Worm (Caenorhabditis elegans): ENCODE data around the gene F11G11.13.

F11G11.13 gene

DNA sequence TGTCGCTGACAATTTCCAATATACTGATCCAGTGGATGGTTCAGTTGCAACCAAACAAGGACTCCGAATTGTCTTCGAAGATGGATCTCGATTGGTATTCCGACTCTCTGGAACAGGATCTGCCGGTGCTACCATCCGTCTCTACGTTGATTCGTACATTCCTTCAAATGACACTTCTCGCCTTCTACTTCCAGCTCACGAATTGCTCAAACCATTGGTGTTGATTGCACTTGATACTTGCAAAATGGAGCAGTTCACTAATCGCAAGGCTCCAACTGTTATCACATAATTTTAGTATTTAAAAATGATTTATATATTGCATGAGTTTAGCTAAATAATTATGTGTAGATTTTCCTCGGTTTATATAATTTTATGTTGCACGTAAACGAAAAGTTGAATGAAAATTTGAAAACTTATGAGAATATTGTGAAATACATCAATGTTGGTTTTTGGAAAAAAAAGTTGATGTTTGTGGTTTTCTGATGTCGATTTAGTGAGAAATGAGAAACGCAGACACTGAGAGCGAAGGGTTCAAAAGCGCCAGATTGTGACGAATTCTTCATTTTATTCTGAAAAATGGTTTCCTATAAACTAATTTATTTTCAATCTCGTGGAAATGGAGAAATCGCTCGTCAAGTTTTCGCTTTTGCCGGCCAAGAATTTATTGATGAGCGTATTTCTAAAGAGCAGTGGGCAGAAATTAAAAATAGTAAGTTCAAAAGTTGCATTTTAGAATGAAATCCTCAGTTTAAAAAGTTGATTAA, 15.2 kb upstream of the F11G11.13 start, which contains the start of gene gst-9 (continued):
- TF ChIP-seq ama-1 (optimal IDR thresholded peaks at IDR 0.05) (peak; percentile 89), sea-2 (GFP tag; optimal IDR thresholded peaks at IDR 0.05) (no peak), ceh-82 (tag; optimal IDR thresholded peaks at IDR 0.05) (no peak), elt-2 (tag; optimal IDR thresholded peaks at IDR 0.05) (peak; percentile 67), tbx-2 (tag; optimal IDR thresholded peaks at IDR 0.05) (peak; percentile 25), nhr-237 (tag; optimal IDR thresholded peaks at IDR 0.05) (no peak)

ce11 chrII:4888527-4889487, 12.8 kb upstream of the F11G11.13 start, which contains the start of gene pgm-1:
Gene pgm-1, plus strand, starts transcription at chrII:4889437.
- TF ChIP-seq nfya-1 (tag; optimal IDR thresholded peaks at IDR 0.05; ENCODE audit: insufficient read depth) (peak; percentile 36), sea-2 (GFP tag; optimal IDR thresholded peaks at IDR 0.05) (no peak), hmg-11 (tag; optimal IDR thresholded peaks at IDR 0.05) (no peak), mml-1 (tag; optimal IDR thresholded peaks at IDR 0.05) (no peak), jun-1 (tag; optimal IDR thresholded peaks at IDR 0.05) (no peak), nhr-76 (tag; optimal IDR thresholded peaks at IDR 0.05) (no peak), R02D3.7 (tag; optimal IDR thresholded peaks at IDR 0.05) (no peak), unc-62 (GFP tag; optimal IDR thresholded peaks at IDR 0.05) (no peak), aly-2 (tag; optimal IDR thresholded peaks at IDR 0.05) (no peak), fos-1 (tag; optimal IDR thresholded peaks at IDR 0.05) (no peak), nhr-12 (tag; optimal IDR thresholded peaks at IDR 0.05) (no peak), mdl-1 (tag; optimal IDR thresholded peaks at IDR 0.05) (no peak), ceh-28 (tag; optimal IDR thresholded peaks at IDR 0.05) (peak; percentile 36), tbx-2 (tag; optimal IDR thresholded peaks at IDR 0.05) (no peak), lsy-12 (tag; optimal IDR thresholded peaks at IDR 0.05) (no peak), pha-4 (tag; optimal IDR thresholded peaks at IDR 0.05) (peak; percentile 80), elt-2 (tag; optimal IDR thresholded peaks at IDR 0.05) (peak; percentile 84), lin-39 (tag; optimal IDR thresholded peaks at IDR 0.05) (peak; percentile 2), nhr-67 (tag; optimal IDR thresholded peaks at IDR 0.05) (no peak), ama-1 (optimal IDR thresholded peaks at IDR 0.05) (peak; percentile 16)

DNA sequence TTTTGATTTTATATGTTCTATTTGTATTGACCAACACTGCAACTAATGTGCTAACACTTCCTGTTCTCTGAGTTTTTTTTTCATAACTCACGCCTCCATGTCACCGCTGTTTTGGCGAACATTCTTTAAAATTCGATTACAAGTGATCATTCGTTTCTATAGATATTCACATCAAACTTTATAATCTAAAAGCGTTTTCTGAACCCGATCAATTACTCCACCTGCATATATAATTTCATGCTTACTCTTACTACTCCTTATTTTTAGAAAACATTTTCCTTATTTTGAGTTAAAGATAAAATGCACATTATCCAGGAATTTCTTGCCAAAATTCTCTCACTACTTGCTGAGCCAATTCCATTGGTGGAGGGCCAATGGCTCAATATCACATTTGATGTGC, 10.0 kb upstream of the F11G11.13 start, which contains the start of gene R05F9.7:
TSS of gene R05F9.7 (plus strand) at position 301 of the 400 bp plus-strand sequence.
- no peak for TF ChIP-seq egl-27 (tag; optimal IDR thresholded peaks at IDR 0.05)
- no peak for TF ChIP-seq R02D3.7 (tag; optimal IDR thresholded peaks at IDR 0.05)
- no peak for TF ChIP-seq skn-1 (tag; optimal IDR thresholded peaks at IDR 0.05)
- no peak for TF ChIP-seq nhr-76 (tag; optimal IDR thresholded peaks at IDR 0.05)
- no peak for TF ChIP-seq snpc-4 (tag; optimal IDR thresholded peaks at IDR 0.05)
- no peak for TF ChIP-seq elt-3 (tag; optimal IDR thresholded peaks at IDR 0.05)
- TF ChIP-seq nhr-77 (tag; optimal IDR thresholded peaks at IDR 0.05) = no peak
- TF ChIP-seq elt-2 (tag; optimal IDR thresholded peaks at IDR 0.05) = no peak
- TF ChIP-seq lin-39 (tag; optimal IDR thresholded peaks at IDR 0.05) = no peak
- no peak for TF ChIP-seq nfya-1 (tag; optimal IDR thresholded peaks at IDR 0.05; ENCODE audit: insufficient read depth)
- TF ChIP-seq lsy-12 (tag; optimal IDR thresholded peaks at IDR 0.05) = no peak
- no peak for TF ChIP-seq ceh-28 (tag; optimal IDR thresholded peaks at IDR 0.05)
- no peak for TF ChIP-seq egl-5 (tag; optimal IDR thresholded peaks at IDR 0.05)
- TF ChIP-seq hmg-11 (tag; optimal IDR thresholded peaks at IDR 0.05) = no peak
- no peak for TF ChIP-seq nhr-12 (tag; optimal IDR thresholded peaks at IDR 0.05)
- no peak for TF ChIP-seq ztf-11 (tag; optimal IDR thresholded peaks at IDR 0.05)
- TF ChIP-seq nhr-237 (tag; optimal IDR thresholded peaks at IDR 0.05) = no peak
- no peak for TF ChIP-seq aly-2 (tag; optimal IDR thresholded peaks at IDR 0.05)

DNA sequence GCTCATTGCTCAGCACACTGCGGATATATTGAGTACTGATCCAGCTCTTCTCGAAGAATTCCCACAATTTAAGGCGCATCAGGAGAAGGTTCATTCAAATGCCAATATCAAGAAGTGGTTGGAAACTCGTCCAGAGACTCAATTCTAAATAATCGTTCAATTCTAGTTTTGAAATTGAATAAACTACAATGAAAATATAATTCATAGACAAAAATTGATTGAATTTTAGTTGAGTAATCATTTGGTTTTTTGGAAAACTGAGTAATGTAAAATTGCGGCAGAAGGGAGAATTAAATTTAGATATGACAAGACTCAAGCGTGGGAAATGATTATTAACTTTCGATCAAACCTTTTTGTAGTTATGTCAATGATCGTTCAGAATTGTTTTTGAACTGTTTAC, 8.4 kb upstream of the F11G11.13 start:
- TF ChIP-seq skn-1 (tag; optimal IDR thresholded peaks at IDR 0.05) = no peak
- TF ChIP-seq fos-1 (tag; optimal IDR thresholded peaks at IDR 0.05) = no peak
- TF ChIP-seq mdl-1 (tag; optimal IDR thresholded peaks at IDR 0.05) = no peak
- no peak for TF ChIP-seq ztf-4 (tag; optimal IDR thresholded peaks at IDR 0.05)
- no peak for TF ChIP-seq elt-1 (tag; optimal IDR thresholded peaks at IDR 0.05)
- no peak for TF ChIP-seq nhr-237 (tag; optimal IDR thresholded peaks at IDR 0.05)
- TF ChIP-seq sea-2 (GFP tag; optimal IDR thresholded peaks at IDR 0.05) = no peak
- no peak for TF ChIP-seq unc-39 (tag; optimal IDR thresholded peaks at IDR 0.05)
- no peak for TF ChIP-seq elt-3 (tag; optimal IDR thresholded peaks at IDR 0.05)
- TF ChIP-seq fkh-2 (tag; optimal IDR thresholded peaks at IDR 0.05) = no peak
- no peak for TF ChIP-seq ceh-16 (tag; optimal IDR thresholded peaks at IDR 0.05)
- TF ChIP-seq nhr-77 (tag; optimal IDR thresholded peaks at IDR 0.05) = no peak
- TF ChIP-seq nhr-25 (tag; optimal IDR thresholded peaks at IDR 0.05) = no peak
- TF ChIP-seq nhr-11 (tag; optimal IDR thresholded peaks at IDR 0.05) = no peak

Measured in whole organism, L3 larva.